Fruit fly (Drosophila melanogaster): ENCODE results near the gene Tom70.
A peak's percentile ranks its signal among the peaks of the same experiment; 100 is the strongest.
"Not testable (repeated sequence)": the region's sequence is repeated elsewhere in the genome, so short reads cannot be mapped to it uniquely, and the experiment has no call there.

The Tom70 gene

DNA sequence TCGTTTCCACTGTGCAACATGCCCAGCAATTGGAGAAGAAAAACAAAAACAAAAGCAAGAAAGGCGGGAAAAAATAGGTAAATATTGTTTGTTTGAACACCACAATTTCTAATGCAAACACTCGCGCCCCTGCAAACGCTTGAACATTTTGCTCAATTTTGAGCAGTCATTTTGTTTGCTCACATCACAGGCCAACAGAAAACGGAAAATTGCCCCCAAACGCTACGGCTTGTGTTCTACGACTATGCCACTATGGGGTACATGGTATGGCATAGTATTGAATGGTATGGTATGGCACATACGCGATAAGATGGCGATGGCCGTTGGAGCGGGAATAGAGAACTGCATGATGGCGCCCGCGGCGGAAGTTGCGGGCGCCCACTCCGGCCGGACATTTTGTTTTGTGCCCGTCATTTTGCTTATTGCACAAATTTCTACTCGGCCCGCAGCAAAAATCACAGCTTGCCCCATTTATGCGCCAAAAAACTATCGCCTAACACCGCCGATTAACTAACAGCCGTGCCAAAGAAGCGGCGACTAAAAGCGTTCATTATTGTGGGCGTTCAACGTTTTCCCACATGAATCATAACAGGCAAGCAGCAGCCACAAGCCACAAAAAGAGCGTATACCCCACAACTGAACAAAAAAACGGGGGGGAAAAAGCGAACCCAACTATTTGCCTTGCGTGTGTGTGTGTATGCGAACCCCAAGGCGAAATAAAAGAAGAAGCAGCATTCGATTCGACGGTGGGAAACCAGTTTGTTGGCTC is 33.9 kb downstream of the Tom70 start:
- peak; percentile 42 for TF ChIP-seq noc (tag; optimal IDR thresholded peaks at IDR 0.05)

DNA sequence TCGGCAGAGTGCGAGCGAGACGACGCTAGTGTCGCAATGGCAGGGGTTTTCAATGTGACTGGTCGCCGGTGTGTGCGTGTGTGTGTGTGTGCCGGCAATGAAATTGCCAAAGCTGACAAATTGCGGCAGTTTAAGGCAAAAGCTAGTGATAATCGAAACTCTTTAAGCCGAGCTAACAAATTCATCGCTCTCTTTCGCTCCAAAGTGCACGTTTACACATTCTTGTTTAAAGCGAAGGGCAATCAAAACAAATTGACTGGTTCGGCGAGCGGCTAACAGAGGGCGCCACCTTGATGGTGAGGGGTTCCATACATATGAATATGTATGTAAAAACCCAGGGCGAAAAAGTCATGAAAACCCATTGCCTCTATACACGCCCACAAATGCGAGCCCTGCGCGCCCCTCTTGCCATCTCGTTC is 34.5 kb downstream of the Tom70 start:
- TF ChIP-seq noc (tag; optimal IDR thresholded peaks at IDR 0.05): peak; percentile 78

DNA sequence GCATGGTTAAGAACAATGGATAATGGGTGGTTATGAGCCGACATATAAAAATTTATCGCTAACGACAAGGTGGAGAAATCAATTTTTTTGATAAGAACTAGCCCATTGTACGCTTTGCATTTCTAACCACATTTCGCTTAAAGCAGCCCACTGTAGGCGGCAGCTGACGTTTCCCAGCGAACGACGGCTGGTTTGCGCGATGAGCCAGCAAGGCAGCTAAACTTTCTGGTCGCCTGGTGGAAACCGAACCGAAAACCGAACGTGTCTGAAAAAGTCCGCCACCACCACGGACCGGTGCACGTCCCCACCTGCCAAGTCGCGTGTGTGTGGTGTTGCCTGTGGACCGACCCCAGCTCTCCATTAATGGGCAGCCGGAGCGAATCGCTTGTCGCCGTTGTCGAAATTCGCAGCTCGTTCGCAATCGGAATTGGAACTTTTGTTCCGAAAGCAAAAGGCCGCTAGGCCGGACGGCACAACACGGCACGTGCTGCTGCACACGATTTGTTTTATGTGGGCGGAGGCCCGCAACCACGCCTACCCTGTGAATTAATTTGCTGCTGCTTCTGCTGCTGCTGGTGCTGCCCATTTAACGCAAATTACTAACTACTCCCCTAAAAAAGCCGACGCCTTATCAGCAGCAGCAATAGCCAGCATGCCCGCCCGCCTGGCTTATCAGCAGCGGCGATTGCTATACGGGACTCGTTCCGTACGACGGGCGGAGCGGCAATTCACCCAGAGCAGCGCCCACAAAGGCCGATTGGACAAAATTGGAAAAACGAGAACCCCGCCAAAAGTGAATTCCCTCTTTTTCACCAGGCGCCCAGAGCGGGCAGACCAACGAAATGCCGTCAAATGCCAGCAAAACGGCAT is 35.2 kb downstream of the Tom70 start:
- TF ChIP-seq noc (tag; optimal IDR thresholded peaks at IDR 0.05): peak; percentile 60

DNA sequence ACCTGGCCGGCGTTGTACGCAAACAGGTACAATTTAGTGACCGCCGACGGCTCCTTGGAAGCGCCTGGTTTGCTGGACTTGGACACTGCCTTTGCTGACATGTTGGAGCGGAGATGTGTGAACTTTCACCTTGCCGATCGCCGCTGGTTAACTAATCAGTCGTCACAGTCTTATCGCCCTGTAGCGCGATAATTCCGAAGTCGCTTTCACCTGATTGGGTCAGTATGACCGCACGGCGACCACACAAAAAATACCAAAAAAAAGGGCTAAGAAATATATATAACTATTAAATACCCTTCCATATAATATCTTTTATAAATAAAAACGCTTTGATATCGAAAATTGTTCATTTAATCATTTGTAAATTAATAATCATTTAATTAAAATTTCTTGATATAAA is 36.3 kb downstream of the Tom70 start, which contains the start of gene Hacd1:
Hacd1 (minus strand) TSS at position 216 of the 400 bp plus-strand sequence.
- TF ChIP-seq noc (tag; optimal IDR thresholded peaks at IDR 0.05): peak; percentile 36

DNA sequence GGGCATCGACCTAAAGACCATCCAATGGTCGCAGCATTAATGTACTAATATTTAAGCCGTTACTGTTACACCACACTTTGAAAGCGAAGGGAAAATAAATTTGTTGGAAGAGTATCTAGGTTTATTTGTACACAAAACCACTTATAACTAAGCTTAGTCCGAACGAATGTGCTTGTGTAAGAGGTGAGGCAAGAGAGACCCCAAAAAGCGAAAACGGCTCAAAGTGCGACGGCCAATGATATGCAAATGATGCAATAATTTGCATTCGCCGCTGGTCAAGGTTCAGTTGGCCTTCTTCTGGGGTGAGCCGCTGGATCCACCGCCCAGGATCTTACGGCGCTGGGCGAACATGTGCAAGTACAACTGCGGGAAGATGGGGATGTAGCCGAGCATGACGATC is 37.2 kb downstream of the Tom70 start:
- no peak for TF ChIP-seq noc (tag; optimal IDR thresholded peaks at IDR 0.05)

DNA sequence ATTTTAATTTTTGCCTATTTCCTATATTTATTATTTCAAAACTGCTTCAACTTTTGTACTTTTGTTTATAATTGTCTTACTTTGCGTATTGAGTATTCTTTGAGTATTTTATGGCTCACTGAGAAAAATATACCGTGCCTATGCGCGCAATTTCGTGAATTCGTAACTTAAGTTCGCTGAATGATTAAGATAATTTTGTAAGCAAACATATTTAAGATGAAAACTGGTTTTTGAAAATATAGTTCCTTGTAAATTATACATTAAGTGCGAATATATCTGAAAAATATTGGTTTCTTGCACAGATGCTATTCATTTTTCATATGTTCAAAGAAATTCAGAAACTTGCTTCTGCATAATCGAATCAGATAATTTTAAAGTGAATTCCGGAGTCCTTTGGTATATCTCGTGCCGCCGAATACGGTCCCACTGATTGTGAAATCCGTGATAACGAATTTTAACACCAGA is 39.0 kb downstream of the Tom70 start, which contains the start of the genes CG18787 and Nfs1:
CG18787 (minus strand) TSS at position 101 of the 465 bp plus-strand sequence.
Nfs1 (plus strand) TSS at position 415 of the 465 bp plus-strand sequence.
- TF ChIP-seq noc (tag; optimal IDR thresholded peaks at IDR 0.05): not testable (repeated sequence)

DNA sequence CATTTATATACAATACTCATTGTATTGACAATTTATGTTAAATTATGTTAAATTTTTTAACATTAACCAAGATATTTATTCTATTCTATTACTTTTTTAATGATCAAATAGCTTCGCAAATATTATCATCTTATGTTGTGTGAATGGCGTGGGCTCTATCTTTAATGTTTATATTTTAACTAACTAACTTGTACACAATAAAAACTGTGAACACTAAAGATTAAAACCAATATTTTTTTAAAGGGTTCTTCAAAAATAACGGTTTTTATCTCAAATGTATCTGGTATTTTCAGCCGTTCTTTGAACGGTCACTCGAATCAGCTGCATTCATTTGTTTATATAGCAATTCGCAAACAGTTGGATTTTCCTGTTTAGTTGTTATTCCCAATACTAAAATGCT is 41.8 kb downstream of the Tom70 start, which contains the start of gene Ada1-1:
Ada1-1 (plus strand) TSS at position 301 of the 400 bp plus-strand sequence.
- TF ChIP-seq noc (tag; optimal IDR thresholded peaks at IDR 0.05): not testable (repeated sequence)

DNA sequence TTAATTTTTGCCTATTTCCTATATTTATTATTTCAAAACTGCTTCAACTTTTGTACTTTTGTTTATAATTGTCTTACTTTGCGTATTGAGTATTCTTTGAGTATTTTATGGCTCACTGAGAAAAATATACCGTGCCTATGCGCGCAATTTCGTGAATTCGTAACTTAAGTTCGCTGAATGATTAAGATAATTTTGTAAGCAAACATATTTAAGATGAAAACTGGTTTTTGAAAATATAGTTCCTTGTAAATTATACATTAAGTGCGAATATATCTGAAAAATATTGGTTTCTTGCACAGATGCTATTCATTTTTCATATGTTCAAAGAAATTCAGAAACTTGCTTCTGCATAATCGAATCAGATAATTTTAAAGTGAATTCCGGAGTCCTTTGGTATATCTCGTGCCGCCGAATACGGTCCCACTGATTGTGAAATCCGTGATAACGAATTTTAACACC is 43.0 kb downstream of the Tom70 start, which contains the start of the genes CG18789 and Qtzl:
CG18789 (minus strand) TSS at position 101 of the 459 bp plus-strand sequence.
Qtzl (plus strand) TSS at position 409 of the 459 bp plus-strand sequence.
- not testable (repeated sequence) for TF ChIP-seq noc (tag; optimal IDR thresholded peaks at IDR 0.05)

DNA sequence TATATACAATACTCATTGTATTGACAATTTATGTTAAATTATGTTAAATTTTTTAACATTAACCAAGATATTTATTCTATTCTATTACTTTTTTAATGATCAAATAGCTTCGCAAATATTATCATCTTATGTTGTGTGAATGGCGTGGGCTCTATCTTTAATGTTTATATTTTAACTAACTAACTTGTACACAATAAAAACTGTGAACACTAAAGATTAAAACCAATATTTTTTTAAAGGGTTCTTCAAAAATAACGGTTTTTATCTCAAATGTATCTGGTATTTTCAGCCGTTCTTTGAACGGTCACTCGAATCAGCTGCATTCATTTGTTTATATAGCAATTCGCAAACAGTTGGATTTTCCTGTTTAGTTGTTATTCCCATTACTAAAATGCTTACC is 45.7 kb downstream of the Tom70 start, which contains the start of gene Ada1-2:
Ada1-2 (plus strand) TSS at position 301 of the 400 bp plus-strand sequence.
- TF ChIP-seq noc (tag; optimal IDR thresholded peaks at IDR 0.05): not testable (repeated sequence)

DNA sequence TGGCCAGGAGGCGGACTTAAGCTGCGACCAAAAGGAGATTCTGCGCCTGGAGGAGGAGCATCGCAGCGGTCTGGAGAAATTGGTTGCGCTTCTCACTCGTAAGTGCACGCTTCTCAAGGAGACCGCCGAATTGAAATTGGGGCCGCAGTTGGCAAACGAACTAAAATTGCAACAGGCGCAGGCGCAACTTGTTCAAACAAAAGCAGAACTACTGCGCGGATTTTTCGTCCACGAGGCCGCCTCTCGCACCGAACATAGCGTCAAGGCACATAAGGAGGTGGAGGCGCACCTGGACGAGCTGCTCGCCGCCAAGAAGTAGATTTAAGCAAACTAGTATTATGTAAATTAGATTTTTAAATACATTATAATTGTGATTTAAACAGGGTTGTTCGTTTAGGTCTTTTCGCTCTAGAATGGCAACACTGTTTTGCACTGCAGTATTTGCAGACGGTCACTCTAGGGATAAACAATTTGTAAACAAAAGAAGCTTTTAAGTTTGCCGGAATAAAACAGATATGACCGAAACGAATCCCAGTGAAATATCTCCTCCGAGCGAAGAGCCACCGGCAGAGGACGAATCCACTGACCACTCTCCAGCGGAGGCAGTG is 47.7 kb downstream of the Tom70 start, which contains the start of gene escl:
escl (plus strand) TSS at position 470 of the 608 bp plus-strand sequence.
- TF ChIP-seq noc (tag; optimal IDR thresholded peaks at IDR 0.05): no peak

DNA sequence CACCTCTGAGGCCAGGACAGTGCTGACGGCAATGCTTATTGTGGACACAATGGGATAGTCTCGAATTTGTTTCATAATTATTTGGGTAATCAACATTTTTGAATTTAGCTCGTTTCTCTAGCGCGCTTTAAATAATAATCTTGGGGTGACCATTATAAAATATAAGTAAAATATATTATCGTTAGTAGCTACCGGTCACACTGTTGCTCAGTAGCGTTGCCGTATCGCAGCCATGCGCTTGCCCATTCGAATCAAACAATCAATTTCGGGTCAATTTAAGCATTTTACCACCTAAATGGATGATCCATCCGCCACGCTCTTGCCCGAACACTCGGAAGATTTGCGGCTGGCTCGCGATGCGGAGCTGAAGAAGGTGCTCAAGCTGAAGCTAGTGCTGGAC is 48.6 kb downstream of the Tom70 start, which contains the start of the genes zuc and dgt2:
zuc (minus strand) TSS at position 154 of the 400 bp plus-strand sequence.
dgt2 (plus strand) TSS at position 208 of the 400 bp plus-strand sequence.
- TF ChIP-seq noc (tag; optimal IDR thresholded peaks at IDR 0.05): no peak

DNA sequence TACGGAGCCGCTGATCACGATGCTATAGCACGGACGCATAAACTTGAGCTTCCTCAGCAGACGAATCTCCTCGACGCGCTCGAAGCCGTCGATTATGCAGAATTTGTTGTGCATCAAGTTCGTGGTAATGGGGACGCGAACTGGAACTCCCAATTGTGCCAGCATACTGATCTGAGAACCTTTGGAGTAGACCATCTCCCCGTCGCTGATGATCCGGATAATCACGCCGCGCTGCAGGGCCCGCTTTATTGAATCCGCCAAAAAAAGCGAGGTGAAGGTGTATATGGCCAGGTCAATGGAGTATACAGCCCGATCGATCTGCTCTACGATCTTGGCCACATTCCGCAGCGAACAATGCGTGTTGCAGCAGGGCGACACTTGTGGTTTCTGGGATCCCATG is 49.1 kb downstream of the Tom70 start:
- TF ChIP-seq noc (tag; optimal IDR thresholded peaks at IDR 0.05): no peak

DNA sequence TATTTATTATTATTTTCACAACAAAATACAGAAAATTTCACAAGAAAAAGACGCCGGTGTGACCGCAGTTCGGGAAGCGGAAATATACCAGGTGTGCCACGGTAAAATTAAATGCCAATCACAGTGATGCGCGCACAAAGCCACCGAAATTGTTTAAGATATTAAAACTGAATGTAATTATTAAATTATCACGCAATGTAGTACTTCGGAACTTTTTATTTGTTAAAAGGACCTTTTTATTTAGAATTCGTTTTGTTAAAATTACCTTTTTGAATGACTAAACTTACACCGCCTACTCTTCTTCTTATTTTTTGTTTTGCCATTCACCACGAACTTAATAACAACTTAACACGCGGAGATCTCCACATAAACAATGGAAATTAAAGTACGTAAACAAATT is 50.4 kb downstream of the Tom70 start, which contains the start of the genes CG6686 and CG34163:
CG6686 (minus strand) TSS at position 95 of the 400 bp plus-strand sequence.
CG34163 (plus strand) TSS at position 326 of the 400 bp plus-strand sequence.
- no peak for TF ChIP-seq noc (tag; optimal IDR thresholded peaks at IDR 0.05)

All from whole organism, larva.